Worm (Caenorhabditis elegans): ENCODE measurements around the gene srt-38.

The srt-38 gene

ce11 chrV:4242431-4242830, 28.7 kb downstream of the srt-38 start, which contains the start of gene srt-12:
Gene srt-12 (minus strand): TSS chrV:4242531.
- no peak for TF ChIP-seq Y79H2A.3 (GFP tag; conservative IDR thresholded peaks at IDR 0.05)
- no peak for TF ChIP-seq pbrm-1 (GFP tag; IDR thresholded peaks at IDR 0.05)

ce11 chrV:4241555-4241954, 29.6 kb downstream of the srt-38 start:
- TF ChIP-seq lsl-1 (GFP tag; optimal IDR thresholded peaks at IDR 0.05) = no peak
- TF ChIP-seq pbrm-1 (GFP tag; IDR thresholded peaks at IDR 0.05) = no peak

- TF ChIP-seq rec-8 (tag; optimal IDR thresholded peaks at IDR 0.05) (no peak), somi-1 (GFP tag; optimal IDR thresholded peaks at IDR 0.05) (no peak), let-526 (GFP tag; IDR thresholded peaks at IDR 0.05) (no peak), T07F8.4 (tag; optimal IDR thresholded peaks at IDR 0.05) (no peak), ztf-18 (tag; optimal IDR thresholded peaks at IDR 0.05) (no peak), madf-10 (tag; optimal IDR thresholded peaks at IDR 0.05) (no peak)
Measured at ce11 chrV:4240292-4240691, 30.9 kb downstream of the srt-38 start, which contains the start of gene srh-204. Gene srh-204 (minus strand): TSS chrV:4240392.

ce11 chrV:4236118-4236517, 35.0 kb downstream of the srt-38 start, which contains the start of gene nlp-13:
Gene nlp-13 (plus strand): TSS chrV:4236418.
- no peak for TF ChIP-seq efl-1 (GFP tag; optimal IDR thresholded peaks at IDR 0.05)
- TF ChIP-seq egrh-3 (GFP tag; IDR thresholded peaks at IDR 0.05) = no peak
- TF ChIP-seq tbp1 (GFP tag; optimal IDR thresholded peaks at IDR 0.05) = no peak
- no peak for TF ChIP-seq snpc-3.4 (tag; optimal IDR thresholded peaks at IDR 0.05)
- TF ChIP-seq C17E4.6 (GFP tag; IDR thresholded peaks at IDR 0.05) = no peak
- TF ChIP-seq F23B12.7 (tag; optimal IDR thresholded peaks at IDR 0.05; ENCODE audit: insufficient read depth) = no peak
- no peak for TF ChIP-seq nfya-1 (tag; optimal IDR thresholded peaks at IDR 0.05; ENCODE audit: borderline replicate concordance, insufficient read depth)
- no peak for TF ChIP-seq C06A6.2 (GFP tag; conservative IDR thresholded peaks at IDR 0.05)
- no peak for TF ChIP-seq attf-3 (GFP tag; conservative IDR thresholded peaks at IDR 0.05)
- no peak for TF ChIP-seq dpff-1 (tag; optimal IDR thresholded peaks at IDR 0.05)
- no peak for TF ChIP-seq tbx-9 (tag; optimal IDR thresholded peaks at IDR 0.05; ENCODE audit: borderline replicate concordance)
- TF ChIP-seq atf-7 (tag; optimal IDR thresholded peaks at IDR 0.05) = no peak
- TF ChIP-seq nfyb-1 (GFP tag; IDR thresholded peaks at IDR 0.05) = no peak
- no peak for TF ChIP-seq nhr-179 (tag; optimal IDR thresholded peaks at IDR 0.05)
